Worm (Caenorhabditis elegans) whole organism, L3 larva: ENCODE data around the gene F49F1.14.
A peak's percentile ranks its signal among the peaks of the same experiment; 100 is the strongest.
"Not testable (repeated sequence)": the region's sequence is repeated elsewhere in the genome, so short reads cannot be mapped to it uniquely, and the experiment has no call there.

ENCODE experiments used
- R02D3.7 ChIP-seq: fragments of 150-350 bp; optimal IDR thresholded peaks from 2 replicates; lab custom pipeline; 2014; ENCODE audit warnings: missing biosample characterization, missing genetic modification characterization
- ZK546.5 ChIP-seq: sonication (generic microtip); optimal IDR thresholded peaks from 2 replicates; lab custom pipeline; 2017; ENCODE audit warnings: missing biosample characterization, missing genetic modification characterization
- aly-2 ChIP-seq: fragments of 150-350 bp; optimal IDR thresholded peaks from 2 replicates; lab custom pipeline; 2014; ENCODE audit warnings: missing biosample characterization, missing genetic modification characterization
- ama-1 ChIP-seq: fragments of 150-350 bp; optimal IDR thresholded peaks from 2 replicates; lab custom pipeline; 2018
- ceh-16 ChIP-seq: sonication (generic microtip); optimal IDR thresholded peaks from 2 replicates; lab custom pipeline; 2017; ENCODE audit warnings: missing biosample characterization, missing genetic modification characterization
- ceh-28 ChIP-seq: fragments of 150-350 bp; optimal IDR thresholded peaks from 2 replicates; lab custom pipeline; 2014; ENCODE audit warnings: missing biosample characterization, missing genetic modification reagents, missing genetic modification characterization
- ceh-82 ChIP-seq: fragments of 150-350 bp; optimal IDR thresholded peaks from 2 replicates; lab custom pipeline; 2014; ENCODE audit warnings: missing biosample characterization, missing genetic modification characterization
- daf-12 ChIP-seq: fragments of 150-350 bp; optimal IDR thresholded peaks from 2 replicates; lab custom pipeline; 2014; ENCODE audit warnings: missing biosample characterization, missing genetic modification reagents, missing genetic modification characterization
- egl-5 ChIP-seq: fragments of 150-350 bp; optimal IDR thresholded peaks from 2 replicates; lab custom pipeline; 2017; ENCODE audit warnings: missing biosample characterization, missing genetic modification reagents, missing genetic modification characterization, inconsistent platforms
- elt-2 ChIP-seq: sonication (generic microtip); optimal IDR thresholded peaks from 2 replicates; lab custom pipeline; 2016; ENCODE audit warnings: missing genetic modification reagents, mild to moderate bottlenecking, missing genetic modification characterization, missing compliant biosample characterization
- fkh-10 ChIP-seq: sonication (generic microtip); optimal IDR thresholded peaks from 2 replicates; lab custom pipeline; 2017; ENCODE audit warnings: missing biosample characterization, missing genetic modification reagents, missing genetic modification characterization
- fkh-2 ChIP-seq: fragments of 150-350 bp; optimal IDR thresholded peaks from 2 replicates; lab custom pipeline; 2014; ENCODE audit warnings: missing biosample characterization, missing genetic modification reagents, missing genetic modification characterization
- fos-1 ChIP-seq: fragments of 150-350 bp; optimal IDR thresholded peaks from 2 replicates; lab custom pipeline; 2014; ENCODE audit warnings: missing biosample characterization, missing genetic modification characterization
- jun-1 ChIP-seq: fragments of 150-350 bp; optimal IDR thresholded peaks from 2 replicates; lab custom pipeline; 2014; ENCODE audit warnings: missing biosample characterization, missing genetic modification reagents, missing genetic modification characterization
- lin-15B ChIP-seq: fragments of 150-350 bp; optimal IDR thresholded peaks from 2 replicates; lab custom pipeline; 2014; ENCODE audit warnings: missing biosample characterization, missing genetic modification characterization
- lsy-12 ChIP-seq: sonication (generic microtip); optimal IDR thresholded peaks from 2 replicates; lab custom pipeline; 2016; ENCODE audit warnings: mild to moderate bottlenecking, missing genetic modification characterization, missing compliant biosample characterization
- mml-1 ChIP-seq: fragments of 150-350 bp; sonication (generic microtip); optimal IDR thresholded peaks from 3 replicates; lab custom pipeline; 2014; ENCODE audit warnings: missing biosample characterization, missing genetic modification characterization
- nfya-1 ChIP-seq: sonication (generic microtip); optimal IDR thresholded peaks from 2 replicates; lab custom pipeline; 2017; ENCODE audit warnings: missing genetic modification characterization, mild to moderate bottlenecking, missing compliant biosample characterization, antibody characterized with exemption, moderate library complexity; ENCODE audit not compliant: insufficient read depth
- nhr-23 ChIP-seq: fragments of 150-350 bp; optimal IDR thresholded peaks from 2 replicates; lab custom pipeline; 2014; ENCODE audit warnings: missing biosample characterization, missing genetic modification reagents, missing genetic modification characterization
- nhr-237 ChIP-seq: fragments of 150-350 bp; optimal IDR thresholded peaks from 2 replicates; lab custom pipeline; 2014; ENCODE audit warnings: missing biosample characterization, missing genetic modification characterization
- nhr-25 ChIP-seq: sonication (generic microtip); optimal IDR thresholded peaks from 2 replicates; lab custom pipeline; 2017; ENCODE audit warnings: missing biosample characterization, missing genetic modification characterization
- nhr-43 ChIP-seq: sonication (generic microtip); optimal IDR thresholded peaks from 2 replicates; lab custom pipeline; 2016; ENCODE audit warnings: mild to moderate bottlenecking, missing genetic modification characterization, missing compliant biosample characterization; ENCODE audit not compliant: poor library complexity, severe bottlenecking
- nhr-67 ChIP-seq: fragments of 150-350 bp; optimal IDR thresholded peaks from 2 replicates; lab custom pipeline; 2014; ENCODE audit warnings: missing biosample characterization, missing genetic modification characterization
- nhr-77 ChIP-seq: fragments of 150-350 bp; optimal IDR thresholded peaks from 2 replicates; lab custom pipeline; 2014; ENCODE audit warnings: missing biosample characterization, missing genetic modification characterization
- pha-4 ChIP-seq: fragments of 150-350 bp; optimal IDR thresholded peaks from 2 replicates; lab custom pipeline; 2014; ENCODE audit warnings: missing biosample characterization, missing genetic modification reagents, missing genetic modification characterization
- pqm-1 ChIP-seq: fragments of 150-350 bp; optimal IDR thresholded peaks from 2 replicates; lab custom pipeline; 2017; ENCODE audit warnings: missing biosample characterization, missing genetic modification characterization, inconsistent platforms
- unc-39 ChIP-seq: sonication (generic microtip); optimal IDR thresholded peaks from 4 replicates; lab custom pipeline; 2017; ENCODE audit warnings: missing biosample characterization, missing genetic modification characterization
- ztf-4 ChIP-seq: fragments of 150-350 bp; optimal IDR thresholded peaks from 2 replicates; lab custom pipeline; 2014; ENCODE audit warnings: missing biosample characterization, missing genetic modification characterization

F49F1.14 gene

DNA sequence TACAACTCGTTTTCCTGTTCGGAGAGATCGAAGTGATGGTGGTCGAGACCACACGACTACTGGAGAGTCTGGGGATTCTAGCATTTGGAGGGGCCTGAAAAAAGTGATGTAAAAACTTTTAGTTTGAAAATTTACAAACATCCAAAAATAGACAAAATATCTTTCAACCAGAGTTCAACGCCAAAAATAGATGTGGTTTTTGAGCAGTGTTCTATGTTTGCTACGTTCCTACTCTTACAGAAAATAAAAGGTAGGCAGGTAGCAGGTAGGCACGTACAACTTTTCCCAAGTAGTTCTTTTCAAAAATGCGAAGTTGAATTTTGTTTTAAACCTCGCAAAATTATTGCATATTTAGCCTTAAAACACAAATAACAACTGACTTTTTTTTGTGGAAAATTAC lies at the start of gene F49F1.14:
TSS of gene F49F1.14 (minus strand) at position 101 of the 400 bp plus-strand sequence.
- TF ChIP-seq elt-2 (tag; lab: Kevin White, UChicago) (no peak), aly-2 (no peak), ztf-4 (tag; lab: Kevin White, UChicago) (no peak)

DNA sequence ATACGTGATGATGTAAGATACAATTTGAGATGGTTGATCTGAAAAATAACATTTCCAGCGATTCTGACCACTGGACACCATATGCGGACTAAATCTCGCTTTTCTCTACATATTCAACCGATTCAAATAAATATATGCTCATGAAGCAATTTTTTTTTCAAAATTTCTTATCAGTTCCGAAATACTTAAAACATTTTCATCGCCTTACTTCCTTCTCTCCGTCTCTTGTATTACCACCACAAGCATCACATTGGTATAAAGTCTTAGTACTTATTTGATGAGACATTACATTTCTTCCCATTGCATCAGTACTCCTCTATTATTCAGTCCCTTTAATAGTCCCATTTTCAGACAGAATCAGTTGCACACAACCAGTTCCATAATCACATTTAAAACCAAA lies 42.4 kb upstream of the F49F1.14 start, which contains the start of gene K08D10.14:
TSS of gene K08D10.14 (plus strand) at position 301 of the 400 bp plus-strand sequence.
- TF ChIP-seq jun-1 (no peak), aly-2 (no peak), nhr-43 (no peak), fos-1 (no peak), fkh-10 (GFP tag; lab: Kevin White, UChicago) (no peak), elt-2 (tag; lab: Kevin White, UChicago) (peak; percentile 51), R02D3.7 (no peak)

ce11 chrIV:4152143-4152542 lies 39.9 kb upstream of the F49F1.14 start, which contains the start of the genes K08D10.10 and R07C12.1:
Gene K08D10.10, plus strand, starts transcription at chrIV:4152235.
Gene R07C12.1, plus strand, starts transcription at chrIV:4152456.
- TF ChIP-seq elt-2 (tag; lab: Kevin White, UChicago) (peak; percentile 74), R02D3.7 (no peak), jun-1 (peak; percentile 10)

ce11 chrIV:4150138-4150537 lies 37.9 kb upstream of the F49F1.14 start:
- TF ChIP-seq nhr-237 (tag; lab: Kevin White, UChicago) = no peak
- TF ChIP-seq ama-1 (lab: Kevin White, UChicago) = no peak
- peak; percentile 51 for TF ChIP-seq elt-2 (tag; lab: Kevin White, UChicago)
- TF ChIP-seq, all 47 proteins: peak for 1

DNA sequence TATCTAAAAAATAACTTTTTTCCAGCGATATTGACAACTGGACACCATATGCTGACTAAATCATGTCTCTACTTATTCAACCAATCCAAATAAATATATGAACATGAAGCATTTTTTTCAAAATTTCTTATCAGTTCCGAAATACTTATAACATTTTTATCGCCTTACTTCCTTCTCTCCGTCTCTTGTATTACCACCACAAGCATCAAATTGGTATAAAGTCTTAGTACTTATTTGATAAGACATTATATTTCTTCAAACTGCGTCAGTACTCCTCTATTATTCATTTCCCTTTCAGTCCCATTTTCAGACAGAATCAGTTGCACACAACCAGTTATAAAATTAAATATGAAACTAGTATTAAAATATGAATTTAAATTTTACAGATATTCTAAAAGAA lies 35.6 kb upstream of the F49F1.14 start:
- no peak for TF ChIP-seq nhr-77 (tag; lab: Kevin White, UChicago)
- peak; percentile 42 for TF ChIP-seq pha-4
- no peak for TF ChIP-seq daf-12 (tag; lab: Kevin White, UChicago)
- no peak for TF ChIP-seq nhr-23
- no peak for TF ChIP-seq unc-39 (tag; lab: Kevin White, UChicago)
- TF ChIP-seq elt-2 (tag; lab: Kevin White, UChicago) = peak; percentile 93
- no peak for TF ChIP-seq aly-2
- no peak for TF ChIP-seq ceh-16 (tag; lab: Kevin White, UChicago)
- no peak for TF ChIP-seq nhr-43
- TF ChIP-seq jun-1 = peak; percentile 53
- peak; percentile 83 for TF ChIP-seq pqm-1
- TF ChIP-seq ceh-28 (tag; lab: Kevin White, UChicago) = no peak

DNA sequence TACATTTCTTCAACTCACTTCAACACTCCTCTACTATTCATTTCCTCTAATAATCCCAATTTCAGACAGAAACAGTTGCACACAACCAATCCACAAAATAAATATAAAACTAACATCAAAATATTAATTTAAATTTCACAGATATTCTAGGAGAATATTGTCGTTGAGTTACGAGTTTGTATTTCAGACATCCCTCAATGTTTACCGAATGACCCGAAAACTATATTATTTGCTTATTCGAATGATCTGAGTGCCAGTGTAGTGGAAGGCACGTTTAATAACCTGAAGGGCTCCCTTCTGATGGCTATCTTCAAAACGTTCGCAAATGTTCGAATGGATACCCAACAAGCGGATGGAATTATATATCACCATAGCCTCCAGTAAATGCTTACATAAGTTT lies 32.5 kb upstream of the F49F1.14 start, which contains the start of gene R07C12.3:
TSS of gene R07C12.3 (plus strand) at position 301 of the 400 bp plus-strand sequence.
- TF ChIP-seq nhr-67 (tag; lab: Kevin White, UChicago) = no peak
- TF ChIP-seq mml-1 (tag; lab: Kevin White, UChicago) = no peak
- no peak for TF ChIP-seq daf-12 (tag; lab: Kevin White, UChicago)
- no peak for TF ChIP-seq lsy-12 (tag; lab: Kevin White, UChicago)
- TF ChIP-seq ZK546.5 (tag; lab: Kevin White, UChicago) = no peak
- TF ChIP-seq jun-1 = no peak
- TF ChIP-seq egl-5 (tag; lab: Kevin White, UChicago) = no peak
- no peak for TF ChIP-seq fkh-2 (tag; lab: Kevin White, UChicago)

- not testable (repeated sequence) for TF ChIP-seq nhr-237 (tag; lab: Kevin White, UChicago); ceh-82; nhr-25 (tag; lab: Kevin White, UChicago)
These were observed 30.7 kb upstream of the F49F1.14 start, which contains the start of gene F49F1.12 for ce11 chrIV:4142986-4143385. Gene F49F1.12, minus strand, starts transcription at chrIV:4143086.

ce11 chrIV:4141311-4141710 lies 29.0 kb upstream of the F49F1.14 start, which contains the start of gene F49F1.11:
Gene F49F1.11, minus strand, starts transcription at chrIV:4141411.
- TF ChIP-seq elt-2 (tag; lab: Kevin White, UChicago) (no peak), lin-15B (tag; lab: Kevin White, UChicago) (no peak), ceh-16 (tag; lab: Kevin White, UChicago) (no peak), fkh-2 (tag; lab: Kevin White, UChicago) (no peak), nfya-1 (tag; lab: Kevin White, UChicago) (no peak)
- TF ChIP-seq, all 47 proteins: peak for 0
